Fruit fly (Drosophila melanogaster): ENCODE data around the gene Plp.

Plp gene

dm6 chr3L:15043874-15044336 is 50.6 kb downstream of the Plp start, which contains the start of gene ind (continued):
- TF ChIP-seq salm (tag; optimal IDR thresholded peaks at IDR 0.05) (no peak), pnt (GFP tag; optimal IDR thresholded peaks at IDR 0.05) (no peak), pros (GFP tag; optimal IDR thresholded peaks at IDR 0.05) (peak; percentile 57), CG3838 (GFP tag; optimal IDR thresholded peaks at IDR 0.05) (no peak), CG7372 (GFP tag; IDR thresholded peaks at IDR 0.05) (no peak), prd (optimal IDR thresholded peaks at IDR 0.05) (no peak), prd (GFP tag; IDR thresholded peaks at IDR 0.05) (peak; percentile 37; the same call in 1 of the 3 replicates), CG31365 (tag; optimal IDR thresholded peaks at IDR 0.05) (no peak), Poxn (GFP tag; IDR thresholded peaks at IDR 0.05) (no peak), ems (GFP tag; optimal IDR thresholded peaks at IDR 0.05) (no peak), Sox100B (GFP tag; optimal IDR thresholded peaks at IDR 0.05) (no peak), scrt (GFP tag; optimal IDR thresholded peaks at IDR 0.05) (peak; percentile 11), dmrt11E (tag; optimal IDR thresholded peaks at IDR 0.05) (no peak), tap (tag; optimal IDR thresholded peaks at IDR 0.05) (peak; percentile 57), NC2α (GFP tag; optimal IDR thresholded peaks at IDR 0.05) (no peak), Adf1 (GFP tag; IDR thresholded peaks at IDR 0.05) (no peak), seq (GFP tag; IDR thresholded peaks at IDR 0.05) (peak; percentile 77; the same call in 1 of the 2 replicates), chm (GFP tag; IDR thresholded peaks at IDR 0.05) (no peak), cg (GFP tag; optimal IDR thresholded peaks at IDR 0.05) (peak; percentile 75), Med (GFP tag) (no peak), CG32772 (GFP tag; IDR thresholded peaks at IDR 0.05) (no peak), CG14965 (GFP tag; optimal IDR thresholded peaks at IDR 0.05; ENCODE audit: borderline replicate concordance) (no peak), lmd (GFP tag; IDR thresholded peaks at IDR 0.05) (no peak), Nf-YC (tag; optimal IDR thresholded peaks at IDR 0.05) (peak; percentile 90), CrebB (tag; optimal IDR thresholded peaks at IDR 0.05) (no peak), CG13894 (tag; optimal IDR thresholded peaks at IDR 0.05) (no peak), sima (GFP tag; optimal IDR thresholded peaks at IDR 0.05) (no peak), D (optimal IDR thresholded peaks at IDR 0.05) (peak; percentile 90), D (GFP tag; optimal IDR thresholded peaks at IDR 0.05) (peak; percentile 0), Mad (GFP tag; optimal IDR thresholded peaks at IDR 0.05) (no peak)

dm6 chr3L:15043465-15043864 is 51.1 kb downstream of the Plp start:
- TF ChIP-seq Dfd (GFP tag; optimal IDR thresholded peaks at IDR 0.05) (peak in 1 of 2 experiments; percentile 69), chn (GFP tag; optimal IDR thresholded peaks at IDR 0.05) (no peak)

dm6 chr3L:15042470-15042869 is 52.1 kb downstream of the Plp start, which contains the start of gene Rpn12R:
TSS of gene Rpn12R (minus strand) at chr3L:15042570.
- TF ChIP-seq Kr (GFP tag; optimal IDR thresholded peaks at IDR 0.05) (no peak), CG9932 (GFP tag; IDR thresholded peaks at IDR 0.05) (no peak), dysf (GFP tag; IDR thresholded peaks at IDR 0.05) (no peak), stc (GFP tag; IDR thresholded peaks at IDR 0.05) (no peak), B-H2 (GFP tag; optimal IDR thresholded peaks at IDR 0.05) (no peak), Sry-δ (GFP tag; optimal IDR thresholded peaks at IDR 0.05) (no peak), CG31388 (GFP tag; optimal IDR thresholded peaks at IDR 0.05) (no peak), Drgx (GFP tag; IDR thresholded peaks at IDR 0.05) (no peak), CG7987 (GFP tag; optimal IDR thresholded peaks at IDR 0.05) (no peak), pnt (GFP tag; optimal IDR thresholded peaks at IDR 0.05) (no peak), peb (GFP tag; IDR thresholded peaks at IDR 0.05) (no peak), CG2199 (GFP tag; IDR thresholded peaks at IDR 0.05) (no peak)

Data from whole organism, embryonic.